Worm (Caenorhabditis elegans) whole organism, young adult: ENCODE data around the gene F28H7.3.

ENCODE experiments used
- B0035.1 ChIP-seq: sonication (generic microtip); optimal IDR thresholded peaks from 2 replicates; lab custom pipeline; 2016; ENCODE audit warnings: missing genetic modification characterization, mild to moderate bottlenecking, missing compliant biosample characterization, missing genotype, missing genetic modification reagents
- B0261.1 ChIP-seq: sonication (generic microtip); optimal IDR thresholded peaks from 2 replicates; lab custom pipeline; 2016; ENCODE audit warnings: mild to moderate bottlenecking, missing genetic modification characterization, moderate library complexity, missing compliant biosample characterization
- B0336.3 ChIP-seq: fragments of 200-800 bp; sonication (Bioruptor generic); IDR thresholded peaks from 2 replicates; pipeline ENCODE4 v1.3.6; 2022; ENCODE audit warnings: missing genetic modification characterization, missing compliant biosample characterization
- C06A6.2 ChIP-seq: fragments of 200-800 bp; sonication (Bioruptor generic); conservative IDR thresholded peaks from 2 replicates; pipeline ENCODE4 v1.3.6; 2022; ENCODE audit warnings: missing genetic modification characterization, missing compliant biosample characterization
- F10E7.11 ChIP-seq: sonication (generic microtip); optimal IDR thresholded peaks from 2 replicates; lab custom pipeline; 2017; ENCODE audit warnings: mild to moderate bottlenecking, missing genetic modification characterization, moderate library complexity, missing compliant biosample characterization
- F57A8.1 ChIP-seq: fragments of 200-800 bp; sonication (Bioruptor generic); optimal IDR thresholded peaks from 2 replicates; lab custom pipeline; 2018; ENCODE audit warnings: mild to moderate bottlenecking, missing genetic modification characterization, moderate library complexity, missing compliant biosample characterization
- K11D2.4 ChIP-seq: fragments of 200-800 bp; sonication (Bioruptor generic); IDR thresholded peaks from 2 replicates; pipeline ENCODE4 v1.3.6; 2022; ENCODE audit warnings: missing genetic modification reagents, missing genetic modification characterization, missing compliant biosample characterization
- T26A5.8 ChIP-seq: sonication (generic microtip); optimal IDR thresholded peaks from 2 replicates; lab custom pipeline; 2016; ENCODE audit warnings: missing genetic modification characterization, missing compliant biosample characterization
- Y53G8AR.9 ChIP-seq: fragments of 200-800 bp; sonication (Bioruptor generic); conservative IDR thresholded peaks from 2 replicates; pipeline ENCODE4 v1.3.6; 2022; ENCODE audit warnings: missing genetic modification reagents, missing genetic modification characterization, missing compliant biosample characterization
- Y67H2A.10 ChIP-seq: fragments of 200-800 bp; sonication (Bioruptor generic); conservative IDR thresholded peaks from 2 replicates; pipeline ENCODE4 v1.3.6; 2022; ENCODE audit warnings: missing genetic modification reagents, missing genetic modification characterization, missing compliant biosample characterization
- akir-1 ChIP-seq: fragments of 200-800 bp; sonication (Bioruptor generic); optimal IDR thresholded peaks from 2 replicates; lab custom pipeline; 2018; ENCODE audit warnings: mild to moderate bottlenecking, missing genetic modification characterization, moderate library complexity, missing compliant biosample characterization
- ama-1 ChIP-seq, 3 experiments: fragments of 150-350 bp in 1 of 3; sonication (generic microtip) in 2 of 3; optimal IDR thresholded peaks; 2 replicates each; lab custom pipeline; 2014 to 2018; ENCODE audit warnings: missing biosample characterization in 2 of 3, missing genetic modification characterization in 2 of 3, missing genetic modification reagents in 2 of 3
- atf-7 ChIP-seq: sonication (generic microtip); optimal IDR thresholded peaks from 2 replicates; lab custom pipeline; 2017; ENCODE audit warnings: mild to moderate bottlenecking, missing genetic modification characterization, missing compliant biosample characterization
- attf-5 ChIP-seq: fragments of 200-800 bp; sonication (Bioruptor generic); optimal IDR thresholded peaks from 2 replicates; lab custom pipeline; 2018; ENCODE audit warnings: mild to moderate bottlenecking, missing genetic modification characterization, missing compliant biosample characterization
- cebp-1 ChIP-seq, 2 experiments: fragments of 200-800 bp in 1 of 2; sonication (Bioruptor generic) in 1 of 2; sonication (generic microtip) in 1 of 2; IDR thresholded peaks in 1 of 2; optimal IDR thresholded peaks in 1 of 2; 2 replicates each; pipeline versions ENCODE4 v1.3.6 to Lab custom; 2017 to 2022; ENCODE audit warnings: missing compliant biosample characterization in 2 of 2, missing genetic modification characterization in 2 of 2, mild to moderate bottlenecking in 1 of 2, missing genetic modification reagents in 1 of 2, moderate library complexity in 1 of 2
- ceh-40 ChIP-seq: fragments of 200-800 bp; sonication (Bioruptor generic); IDR thresholded peaks from 2 replicates; pipeline ENCODE4 v1.3.6; 2022; ENCODE audit warnings: missing genetic modification characterization, missing compliant biosample characterization
- chd-7 ChIP-seq: sonication (generic microtip); optimal IDR thresholded peaks from 2 replicates; lab custom pipeline; 2016; ENCODE audit warnings: mild to moderate bottlenecking, missing genetic modification characterization, moderate library complexity, missing compliant biosample characterization
- dox-1 ChIP-seq: fragments of 200-800 bp; sonication (Bioruptor generic); IDR thresholded peaks from 2 replicates; pipeline ENCODE4 v1.3.6; 2022; ENCODE audit warnings: missing genetic modification reagents, missing genetic modification characterization, missing compliant biosample characterization
- egl-44 ChIP-seq: fragments of 200-800 bp; sonication (Bioruptor generic); IDR thresholded peaks from 2 replicates; pipeline ENCODE4 v1.3.6; 2022; ENCODE audit warnings: missing genetic modification reagents, missing genetic modification characterization, missing compliant biosample characterization
- ets-4 ChIP-seq: fragments of 200-800 bp; sonication (Bioruptor generic); optimal IDR thresholded peaks from 2 replicates; lab custom pipeline; 2018; ENCODE audit warnings: mild to moderate bottlenecking, missing genetic modification characterization, missing compliant biosample characterization
- him-1 ChIP-seq: sonication (generic microtip); optimal IDR thresholded peaks from 2 replicates; lab custom pipeline; 2016; ENCODE audit warnings: missing genotype, missing genetic modification reagents, missing genetic modification characterization, missing compliant biosample characterization
- hlh-12 ChIP-seq: sonication (generic microtip); optimal IDR thresholded peaks from 2 replicates; lab custom pipeline; 2016; ENCODE audit warnings: missing genetic modification characterization, missing compliant biosample characterization
- hmg-20 ChIP-seq: fragments of 200-800 bp; sonication (Bioruptor generic); IDR thresholded peaks from 2 replicates; pipeline ENCODE4 v1.3.6; 2022; ENCODE audit warnings: missing genetic modification reagents, missing genetic modification characterization, missing compliant biosample characterization
- hsf-1 ChIP-seq: fragments of 200-800 bp; sonication (Bioruptor generic); IDR thresholded peaks from 2 replicates; pipeline ENCODE4 v1.3.6; 2022; ENCODE audit warnings: missing genetic modification reagents, missing genetic modification characterization, missing compliant biosample characterization
- lin-35 ChIP-seq, 3 experiments: fragments of 150-350 bp in 2 of 3; sonication (generic microtip) in 1 of 3; optimal IDR thresholded peaks; 2 replicates each; lab custom pipeline; 2014 to 2018; ENCODE audit warnings: missing biosample characterization in 3 of 3, missing genetic modification characterization in 3 of 3, missing genetic modification reagents in 3 of 3
- lin-40 ChIP-seq: sonication (generic microtip); optimal IDR thresholded peaks from 2 replicates; lab custom pipeline; 2016; ENCODE audit warnings: missing genetic modification characterization, mild to moderate bottlenecking, missing compliant biosample characterization, missing genotype, missing genetic modification reagents
- lsl-1 ChIP-seq: fragments of 200-800 bp; sonication (Bioruptor generic); optimal IDR thresholded peaks from 2 replicates; lab custom pipeline; 2018; ENCODE audit warnings: mild to moderate bottlenecking, missing genetic modification characterization, moderate library complexity, missing compliant biosample characterization
- madf-3 ChIP-seq: fragments of 200-800 bp; sonication (Bioruptor generic); IDR thresholded peaks from 2 replicates; pipeline ENCODE4 v1.3.6; 2022; ENCODE audit warnings: missing genetic modification reagents, missing genetic modification characterization, missing compliant biosample characterization
- mel-28 ChIP-seq: sonication (generic microtip); optimal IDR thresholded peaks from 2 replicates; lab custom pipeline; 2016; ENCODE audit warnings: borderline replicate concordance, mild to moderate bottlenecking, missing genetic modification characterization, missing compliant biosample characterization
- mes-4 ChIP-seq: sonication (generic microtip); optimal IDR thresholded peaks from 2 replicates; lab custom pipeline; 2016; ENCODE audit warnings: missing genotype, missing genetic modification characterization, missing compliant biosample characterization
- mxl-1 ChIP-seq: sonication (generic microtip); optimal IDR thresholded peaks from 2 replicates; lab custom pipeline; 2016; ENCODE audit warnings: missing genetic modification characterization, missing compliant biosample characterization
- nhr-179 ChIP-seq: sonication (generic microtip); optimal IDR thresholded peaks from 2 replicates; lab custom pipeline; 2016; ENCODE audit warnings: mild to moderate bottlenecking, missing genetic modification characterization, missing compliant biosample characterization
- nhr-80 ChIP-seq: sonication (generic microtip); optimal IDR thresholded peaks from 2 replicates; lab custom pipeline; 2016; ENCODE audit warnings: missing genetic modification characterization, missing compliant biosample characterization
- rec-8 ChIP-seq, 2 experiments: sonication (generic microtip); optimal IDR thresholded peaks; 2 replicates each; lab custom pipeline; 2016; ENCODE audit warnings: mild to moderate bottlenecking in 2 of 2, missing genetic modification characterization in 2 of 2, missing genetic modification reagents in 2 of 2, missing genotype in 2 of 2, missing biosample characterization in 1 of 2, missing compliant biosample characterization in 1 of 2, moderate library complexity in 1 of 2
- snpc-1.1 ChIP-seq: sonication (generic microtip); optimal IDR thresholded peaks from 2 replicates; lab custom pipeline; 2017; ENCODE audit warnings: missing genetic modification characterization, mild to moderate bottlenecking, missing compliant biosample characterization, antibody characterized with exemption, moderate library complexity, missing genotype, missing genetic modification reagents; ENCODE audit not compliant: insufficient read depth
- somi-1 ChIP-seq: fragments of 200-800 bp; sonication (Bioruptor generic); optimal IDR thresholded peaks from 2 replicates; lab custom pipeline; 2018; ENCODE audit warnings: mild to moderate bottlenecking, missing genetic modification characterization, missing compliant biosample characterization
- sptf-2 ChIP-seq: fragments of 200-800 bp; sonication (Bioruptor generic); optimal IDR thresholded peaks from 2 replicates; lab custom pipeline; 2018; ENCODE audit warnings: mild to moderate bottlenecking, missing genetic modification characterization, missing compliant biosample characterization
- zim-3 ChIP-seq: sonication (generic microtip); optimal IDR thresholded peaks from 2 replicates; lab custom pipeline; 2017; ENCODE audit warnings: mild to moderate bottlenecking, missing genetic modification characterization, moderate library complexity, missing compliant biosample characterization
- ztf-18 ChIP-seq: sonication (generic microtip); optimal IDR thresholded peaks from 2 replicates; lab custom pipeline; 2016; ENCODE audit warnings: missing genotype, mild to moderate bottlenecking, missing genetic modification characterization, missing compliant biosample characterization
- ztf-25 ChIP-seq: fragments of 200-800 bp; sonication (Bioruptor generic); IDR thresholded peaks from 2 replicates; pipeline ENCODE4 v1.3.6; 2022; ENCODE audit warnings: missing genetic modification reagents, missing genetic modification characterization, missing compliant biosample characterization
- ztf-28 ChIP-seq: fragments of 200-800 bp; sonication (Bioruptor generic); IDR thresholded peaks from 2 replicates; pipeline ENCODE4 v1.3.6; 2022; ENCODE audit warnings: missing genetic modification reagents, missing genetic modification characterization, missing compliant biosample characterization

Gene F28H7.3

ce11 chrV:10713704-10714239, 36.8 kb downstream of the F28H7.3 start:
- TF ChIP-seq nhr-80 (tag; lab: Kevin White, UChicago) (peak; percentile 71), mxl-1 (no peak), snpc-1.1 (tag; lab: Kevin White, UChicago) (no peak), atf-7 (tag; lab: Kevin White, UChicago) (peak; percentile 11), cebp-1 (GFP tag; IDR thresholded peaks at IDR 0.05; lab: Robert Waterston, UW) (no peak), cebp-1 (tag; optimal IDR thresholded peaks at IDR 0.05; lab: Kevin White, UChicago) (peak; percentile 14), ets-4 (GFP tag; lab: Kevin White, UChicago) (peak; percentile 13)

DNA sequence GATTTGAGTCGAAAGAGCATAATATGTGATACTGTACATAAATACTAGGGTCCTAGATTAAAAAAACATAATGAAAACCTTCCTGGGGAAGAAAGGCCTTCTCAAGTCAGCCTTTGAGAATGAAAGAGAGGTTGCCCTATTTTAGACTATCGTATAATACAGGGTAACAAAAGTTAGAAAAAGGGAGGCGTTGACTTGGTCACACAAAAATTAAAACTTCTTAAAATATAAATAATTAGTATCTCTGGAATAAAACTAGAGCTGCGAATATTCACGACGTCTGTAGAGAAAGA, 38.0 kb downstream of the F28H7.3 start:
- TF ChIP-seq ama-1 (optimal IDR thresholded peaks at IDR 0.05; lab: Kevin White, UChicago): no peak
- TF ChIP-seq ama-1 (GFP tag; optimal IDR thresholded peaks at IDR 0.05; lab: Kevin White, UChicago): peak in 1 of 2 experiments; percentile 5
- peak; percentile 53; the same call in 1 of the 2 replicates for TF ChIP-seq ztf-25 (GFP tag; lab: Robert Waterston, UW)
- TF ChIP-seq ztf-28 (GFP tag; lab: Robert Waterston, UW): 0 out of 2 replicates have a peak, but pooled peaks have one; percentile 5
- TF ChIP-seq hsf-1 (GFP tag; lab: Robert Waterston, UW): 0 out of 2 replicates have a peak, but pooled peaks have one; percentile 8
- no peak for TF ChIP-seq nhr-179 (tag; lab: Kevin White, UChicago)
- no peak for TF ChIP-seq cebp-1 (GFP tag; IDR thresholded peaks at IDR 0.05; lab: Robert Waterston, UW)
- TF ChIP-seq cebp-1 (tag; optimal IDR thresholded peaks at IDR 0.05; lab: Kevin White, UChicago): no peak
- TF ChIP-seq K11D2.4 (GFP tag; lab: Robert Waterston, UW): 0 out of 2 replicates have a peak, but pooled peaks have one; percentile 3

DNA sequence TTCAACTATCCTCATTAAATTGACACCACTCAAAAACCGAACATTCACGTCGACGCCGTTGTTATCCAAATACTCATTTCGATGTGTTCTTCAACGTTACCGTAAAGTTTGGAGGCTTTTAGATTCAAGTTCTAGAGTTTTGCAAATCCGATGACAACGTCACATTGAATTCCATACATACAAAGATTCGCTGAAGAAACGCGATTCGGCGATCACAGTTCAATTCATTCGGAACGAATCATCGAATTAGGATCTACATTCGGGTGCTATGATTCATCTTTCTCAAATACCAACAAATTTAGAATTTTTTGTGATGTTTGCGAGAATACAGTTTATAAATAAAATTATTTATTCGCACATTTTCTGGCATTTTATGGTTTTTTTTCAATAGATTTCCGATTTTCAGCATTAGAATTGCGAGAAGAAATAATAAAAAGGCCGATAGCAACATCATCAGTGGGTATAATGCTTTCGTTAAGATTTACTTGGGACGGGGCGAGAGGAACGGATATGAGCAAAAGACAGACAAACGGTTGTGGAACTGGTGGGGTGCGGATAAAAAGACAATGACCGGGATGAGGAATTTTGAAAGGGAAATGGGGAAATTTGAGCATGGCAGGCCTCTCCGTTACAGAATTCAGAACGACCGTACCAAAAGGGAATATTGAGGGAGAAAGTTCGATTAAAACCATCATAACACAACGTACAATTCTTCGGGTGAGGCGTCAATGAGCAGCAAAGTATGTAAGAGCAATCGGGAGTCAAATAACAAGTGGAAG, 38.6 kb downstream of the F28H7.3 start:
- TF ChIP-seq hmg-20 (GFP tag; lab: Robert Waterston, UW) (no peak), Y67H2A.10 (GFP tag; lab: Robert Waterston, UW) (no peak), akir-1 (no peak), rec-8 (tag; optimal IDR thresholded peaks at IDR 0.05; lab: Kevin White, UChicago) (no peak), mel-28 (tag; lab: Kevin White, UChicago) (peak; percentile 35), lsl-1 (GFP tag; lab: Kevin White, UChicago) (no peak), chd-7 (tag; lab: Kevin White, UChicago) (peak; percentile 28), attf-5 (GFP tag; lab: Kevin White, UChicago) (peak; percentile 8), F57A8.1 (no peak), mes-4 (tag; lab: Kevin White, UChicago) (no peak), lin-40 (tag; lab: Kevin White, UChicago) (no peak), egl-44 (GFP tag; lab: Robert Waterston, UW) (no peak), B0261.1 (no peak), snpc-1.1 (tag; lab: Kevin White, UChicago) (no peak), him-1 (no peak), hlh-12 (tag; lab: Kevin White, UChicago) (no peak), somi-1 (GFP tag; lab: Kevin White, UChicago) (no peak), ztf-25 (GFP tag; lab: Robert Waterston, UW) (no peak; the same call in 1 of the 2 replicates), lin-35 (GFP tag; optimal IDR thresholded peaks at IDR 0.05; lab: Kevin White, UChicago) (peak in 2 of 3 experiments; percentile 3 to 21), B0035.1 (no peak), F10E7.11 (tag; lab: Kevin White, UChicago) (no peak), sptf-2 (GFP tag; lab: Kevin White, UChicago) (no peak), ceh-40 (GFP tag; lab: Robert Waterston, UW) (0 out of 2 replicates have a peak, but pooled peaks have one; percentile 24), Y53G8AR.9 (GFP tag; lab: Robert Waterston, UW) (no peak; the same call in 1 of the 2 replicates), madf-3 (GFP tag; lab: Robert Waterston, UW) (0 out of 2 replicates have a peak, but pooled peaks have one; percentile 42), ztf-18 (tag; lab: Kevin White, UChicago) (no peak), B0336.3 (peak; percentile 73), C06A6.2 (GFP tag; lab: Robert Waterston, UW) (0 out of 2 replicates have a peak, but pooled peaks have one; percentile 17), T26A5.8 (tag; lab: Kevin White, UChicago) (no peak), dox-1 (GFP tag; lab: Robert Waterston, UW) (no peak), zim-3 (no peak)
